Fruit fly (Drosophila melanogaster) whole organism, embryonic: Measurements from ENCODE around the gene CG6225.

Experiments
- Adf1 ChIP-seq: fragments of 200-800 bp; sonication (Bioruptor generic); IDR thresholded peaks from 2 replicates; pipeline ENCODE4 v1.3.6; 2022; ENCODE audit warnings: missing biosample characterization, missing genetic modification characterization
- Blimp-1 ChIP-seq: fragments of 200-800 bp; sonication (Bioruptor generic); optimal IDR thresholded peaks from 3 replicates; lab custom pipeline; 2018; ENCODE audit warnings: missing biosample characterization, missing genetic modification characterization, mild to moderate bottlenecking, moderate library complexity, missing genetic modification reagents
- CG10543 ChIP-seq: fragments of 200-800 bp; sonication (Bioruptor generic); optimal IDR thresholded peaks from 3 replicates; lab custom pipeline; 2017; ENCODE audit warnings: missing biosample characterization, mild to moderate bottlenecking, missing genetic modification characterization, moderate library complexity
- CG12104 ChIP-seq: fragments of 200-800 bp; sonication (Bioruptor generic); optimal IDR thresholded peaks from 3 replicates; lab custom pipeline; 2016; ENCODE audit warnings: missing biosample characterization, missing genetic modification characterization
- CG1647 ChIP-seq: fragments of 200-800 bp; sonication (Bioruptor generic); optimal IDR thresholded peaks from 3 replicates; lab custom pipeline; 2016; ENCODE audit warnings: missing biosample characterization, missing genetic modification characterization
- CG16779 ChIP-seq: fragments of 200-800 bp; sonication (Bioruptor generic); IDR thresholded peaks from 2 replicates; pipeline ENCODE4 v1.3.6; 2022; ENCODE audit warnings: missing biosample characterization, missing genetic modification characterization
- CG18011 ChIP-seq: fragments of 200-800 bp; sonication (Bioruptor generic); optimal IDR thresholded peaks from 2 replicates; lab custom pipeline; 2017; ENCODE audit warnings: missing biosample characterization, missing genetic modification characterization, mild to moderate bottlenecking, moderate library complexity, missing genotype
- CG2120 ChIP-seq: fragments of 200-800 bp; sonication (Bioruptor generic); optimal IDR thresholded peaks from 3 replicates; lab custom pipeline; 2016; ENCODE audit warnings: missing biosample characterization, missing genetic modification characterization
- CG2678 ChIP-seq: fragments of 200-800 bp; sonication (Bioruptor generic); optimal IDR thresholded peaks from 3 replicates; lab custom pipeline; 2019; ENCODE audit warnings: missing biosample characterization, mild to moderate bottlenecking, missing genetic modification characterization, moderate library complexity
- CG2875 ChIP-seq: fragments of 200-800 bp; sonication (Bioruptor generic); optimal IDR thresholded peaks from 2 replicates; lab custom pipeline; 2017; ENCODE audit warnings: missing biosample characterization, mild to moderate bottlenecking, missing genetic modification characterization, missing genetic modification reagents
- CG32767 ChIP-seq: fragments of 200-800 bp; sonication (Bioruptor generic); IDR thresholded peaks from 2 replicates; pipeline ENCODE4 v1.3.6; 2022; ENCODE audit warnings: missing biosample characterization, missing genetic modification characterization
- CG34376 ChIP-seq: fragments of 200-800 bp; sonication (Bioruptor generic); optimal IDR thresholded peaks from 2 replicates; lab custom pipeline; 2018; ENCODE audit warnings: missing biosample characterization, mild to moderate bottlenecking, missing genetic modification characterization
- CG4404 ChIP-seq: fragments of 200-800 bp; sonication (Bioruptor generic); IDR thresholded peaks from 2 replicates; pipeline ENCODE4 v1.3.6; 2022; ENCODE audit warnings: missing biosample characterization, missing genetic modification characterization
- CG4707 ChIP-seq: fragments of 200-800 bp; sonication (Bioruptor generic); optimal IDR thresholded peaks from 2 replicates; lab custom pipeline; 2018; ENCODE audit warnings: missing biosample characterization, mild to moderate bottlenecking, missing genetic modification characterization, moderate library complexity
- CG7745 ChIP-seq: fragments of 200-800 bp; sonication (Bioruptor generic); optimal IDR thresholded peaks from 2 replicates; lab custom pipeline; 2018; ENCODE audit warnings: missing biosample characterization, mild to moderate bottlenecking, missing genetic modification characterization, moderate library complexity
- CG8359 ChIP-seq: fragments of 200-800 bp; sonication (Bioruptor generic); optimal IDR thresholded peaks from 2 replicates; lab custom pipeline; 2017; ENCODE audit warnings: missing biosample characterization, mild to moderate bottlenecking, missing genetic modification characterization, borderline replicate concordance
- CHES-1-like ChIP-seq: fragments of 200-800 bp; sonication (Bioruptor generic); optimal IDR thresholded peaks from 2 replicates; lab custom pipeline; 2016; ENCODE audit warnings: missing biosample characterization, missing genetic modification characterization
- E2f1 ChIP-seq: fragments of 200-800 bp; sonication (Bioruptor generic); IDR thresholded peaks from 2 replicates; pipeline ENCODE4 v1.3.6; 2022; ENCODE audit warnings: missing biosample characterization, missing genetic modification characterization
- Ets97D ChIP-seq: fragments of 200-800 bp; sonication (Bioruptor generic); optimal IDR thresholded peaks from 3 replicates; lab custom pipeline; 2016; ENCODE audit warnings: missing biosample characterization, missing genetic modification characterization
- Fer2 ChIP-seq: fragments of 200-800 bp; sonication (Bioruptor generic); optimal IDR thresholded peaks from 2 replicates; lab custom pipeline; 2018; ENCODE audit warnings: missing biosample characterization, mild to moderate bottlenecking, missing genetic modification characterization, moderate library complexity
- HLH4C ChIP-seq: fragments of 200-800 bp; sonication (Bioruptor generic); IDR thresholded peaks from 3 replicates; pipeline ENCODE4 v1.3.6; 2022; ENCODE audit warnings: missing biosample characterization, missing genetic modification characterization; ENCODE audit not compliant: partially characterized antibody
- Hmr ChIP-seq: fragments of 200-800 bp; sonication (Bioruptor generic); optimal IDR thresholded peaks from 3 replicates; lab custom pipeline; 2017; ENCODE audit warnings: mild to moderate bottlenecking, missing biosample characterization, missing genetic modification reagents, missing genetic modification characterization
- Hsf ChIP-seq: fragments of 200-800 bp; sonication (Bioruptor generic); optimal IDR thresholded peaks from 3 replicates; lab custom pipeline; 2016; ENCODE audit warnings: missing biosample characterization, missing genetic modification characterization
- Rfx ChIP-seq: fragments of 200-800 bp; sonication (Bioruptor generic); IDR thresholded peaks from 2 replicates; pipeline ENCODE4 v1.3.6; 2022; ENCODE audit warnings: missing biosample characterization, missing genetic modification characterization
- Six4 ChIP-seq: fragments of 200-800 bp; sonication (Bioruptor generic); optimal IDR thresholded peaks from 2 replicates; lab custom pipeline; 2016; ENCODE audit warnings: missing biosample characterization, missing genetic modification characterization
- Xrp1 ChIP-seq: fragments of 200-800 bp; sonication (Bioruptor generic); IDR thresholded peaks from 2 replicates; pipeline ENCODE4 v1.3.6; 2022; ENCODE audit warnings: missing biosample characterization, missing genetic modification characterization
- ash1 ChIP-seq: fragments of 200-800 bp; sonication (Bioruptor generic); optimal IDR thresholded peaks from 2 replicates; lab custom pipeline; 2018; ENCODE audit warnings: missing biosample characterization, mild to moderate bottlenecking, missing genetic modification characterization
- bowl ChIP-seq: fragments of 200-800 bp; sonication (Bioruptor generic); IDR thresholded peaks from 2 replicates; pipeline ENCODE4 v1.3.6; 2022; ENCODE audit warnings: missing biosample characterization, missing genetic modification characterization
- cad ChIP-seq: fragments of >200 bp; optimal IDR thresholded peaks from 2 replicates; lab custom pipeline; 2017; ENCODE audit warnings: missing biosample characterization, missing genetic modification characterization
- crc ChIP-seq: fragments of 200-800 bp; sonication (Bioruptor generic); optimal IDR thresholded peaks from 2 replicates; lab custom pipeline; 2016; ENCODE audit warnings: missing biosample characterization, missing genetic modification characterization
- cwo ChIP-seq: fragments of 200-800 bp; sonication (Bioruptor generic); optimal IDR thresholded peaks from 3 replicates; lab custom pipeline; 2017; ENCODE audit warnings: missing biosample characterization, missing genetic modification characterization, mild to moderate bottlenecking, moderate library complexity, missing genetic modification reagents
- fd102C ChIP-seq: fragments of 200-800 bp; sonication (Bioruptor generic); optimal IDR thresholded peaks from 2 replicates; lab custom pipeline; 2018; ENCODE audit warnings: missing biosample characterization, mild to moderate bottlenecking, missing genetic modification characterization, moderate library complexity
- ftz-f1 ChIP-seq: fragments of 200-800 bp; sonication (Bioruptor generic); optimal IDR thresholded peaks from 2 replicates; lab custom pipeline; 2016; ENCODE audit warnings: missing biosample characterization, missing genetic modification characterization
- hb ChIP-seq: fragments of 200-800 bp; sonication (Bioruptor generic); IDR thresholded peaks from 3 replicates; pipeline ENCODE4 v1.3.6; 2022; ENCODE audit warnings: missing biosample characterization, missing genetic modification characterization; ENCODE audit not compliant: partially characterized antibody
- hkb ChIP-seq, 2 experiments: fragments of 200-800 bp in 1 of 2; fragments of >200 bp in 1 of 2; sonication (Bioruptor generic) in 1 of 2; IDR thresholded peaks in 1 of 2; optimal IDR thresholded peaks in 1 of 2; 2 replicates each; pipeline versions ENCODE4 v1.3.6 to Lab custom; 2017 to 2022; ENCODE audit warnings: missing biosample characterization in 1 of 2, missing genetic modification characterization in 1 of 2
- kah ChIP-seq: fragments of 200-800 bp; sonication (Bioruptor generic); optimal IDR thresholded peaks from 2 replicates; lab custom pipeline; 2018; ENCODE audit warnings: missing biosample characterization, mild to moderate bottlenecking, missing genetic modification characterization
- lov ChIP-seq, 2 experiments: fragments of 200-800 bp in 1 of 2; fragments of >200 bp in 1 of 2; sonication (Bioruptor generic) in 1 of 2; IDR thresholded peaks in 1 of 2; optimal IDR thresholded peaks in 1 of 2; 2 replicates in 1 of 2; 3 replicates in 1 of 2; pipeline versions ENCODE4 v1.3.6 to Lab custom; 2017 to 2022; ENCODE audit warnings: missing biosample characterization in 1 of 2, missing genetic modification characterization in 1 of 2
- maf-S ChIP-seq: fragments of 200-800 bp; sonication (Bioruptor generic); optimal IDR thresholded peaks from 2 replicates; lab custom pipeline; 2016; ENCODE audit warnings: missing biosample characterization, missing genetic modification characterization
- oc ChIP-seq: fragments of 200-800 bp; sonication (Bioruptor generic); optimal IDR thresholded peaks from 2 replicates; lab custom pipeline; 2018; ENCODE audit warnings: missing biosample characterization, mild to moderate bottlenecking, missing genetic modification characterization, moderate library complexity
- p53 ChIP-seq: fragments of 200-800 bp; sonication (Bioruptor generic); optimal IDR thresholded peaks from 2 replicates; lab custom pipeline; 2016; ENCODE audit warnings: missing biosample characterization, missing genetic modification characterization
- pan ChIP-seq, 4 experiments: fragments of >200 bp in 3 of 4; fragments of 200-800 bp in 1 of 4; sonication (Bioruptor generic) in 1 of 4; optimal IDR thresholded peaks in 3 of 4; IDR thresholded peaks in 1 of 4; 2 replicates each; pipeline versions ENCODE4 v1.3.6 to Lab custom; 2017 to 2022; ENCODE audit warnings: missing biosample characterization in 2 of 4, missing genetic modification characterization in 2 of 4, mixed read lengths in 1 of 4
- pros ChIP-seq: fragments of 200-800 bp; sonication (Bioruptor generic); optimal IDR thresholded peaks from 3 replicates; lab custom pipeline; 2019; ENCODE audit warnings: missing biosample characterization, mild to moderate bottlenecking, missing genetic modification characterization, moderate library complexity
- psq ChIP-seq: fragments of 200-800 bp; sonication (Bioruptor generic); optimal IDR thresholded peaks from 2 replicates; lab custom pipeline; 2017; ENCODE audit warnings: missing biosample characterization, missing genetic modification characterization
- rib ChIP-seq: fragments of 200-800 bp; sonication (Bioruptor generic); IDR thresholded peaks from 2 replicates; pipeline ENCODE4 v1.3.6; 2022; ENCODE audit warnings: missing biosample characterization, missing genetic modification characterization
- sens-2 ChIP-seq: fragments of 200-800 bp; sonication (Bioruptor generic); IDR thresholded peaks from 2 replicates; pipeline ENCODE4 v1.3.6; 2022; ENCODE audit warnings: missing biosample characterization, missing genetic modification characterization
- so ChIP-seq: fragments of 200-800 bp; sonication (Bioruptor generic); IDR thresholded peaks from 3 replicates; pipeline ENCODE4 v1.3.6; 2022; ENCODE audit warnings: missing biosample characterization, missing genetic modification characterization
- sr ChIP-seq: fragments of 200-800 bp; sonication (Bioruptor generic); IDR thresholded peaks from 3 replicates; pipeline ENCODE4 v1.3.6; 2022; ENCODE audit warnings: missing biosample characterization, missing genetic modification characterization
- sug ChIP-seq: fragments of 200-800 bp; optimal IDR thresholded peaks from 2 replicates; lab custom pipeline; 2019; ENCODE audit warnings: missing biosample characterization, mild to moderate bottlenecking, missing genetic modification characterization, moderate library complexity
- trem ChIP-seq: fragments of 200-800 bp; optimal IDR thresholded peaks from 3 replicates; lab custom pipeline; 2019; ENCODE audit warnings: missing biosample characterization, mild to moderate bottlenecking, missing genetic modification characterization, moderate library complexity

CG6225 gene

DNA sequence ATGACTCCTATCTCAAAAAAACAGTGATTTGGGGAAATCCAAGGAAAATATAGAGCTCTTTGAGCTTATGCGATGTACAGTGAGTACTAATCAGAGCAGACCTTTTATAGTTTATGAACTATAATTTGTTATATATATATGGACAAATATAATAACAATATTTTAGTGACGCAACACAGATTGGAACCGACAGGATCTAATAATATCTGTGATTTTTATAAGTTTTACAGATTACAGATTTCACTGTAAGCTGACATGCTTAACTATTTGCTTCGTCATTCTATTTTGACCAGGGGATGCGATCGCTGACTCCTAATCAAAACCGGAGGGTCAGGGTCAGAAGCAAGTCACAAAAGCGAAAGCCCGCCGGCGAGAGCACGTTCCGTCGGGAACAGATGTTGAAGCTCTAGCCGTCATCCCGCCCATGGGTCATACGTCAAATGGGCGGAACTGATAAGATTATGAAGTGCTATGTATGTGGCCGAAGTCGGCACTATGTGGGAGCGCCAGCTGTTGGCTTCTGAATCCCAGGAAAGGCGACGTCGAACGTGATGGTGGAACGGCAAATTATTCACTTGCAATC lies 19.8 kb downstream of the CG6225 start, which contains the start of gene Gnmt:
Gene Gnmt (plus strand): TSS at position 568 of the 583 bp plus-strand sequence.
- no peak for TF ChIP-seq CG12104 (GFP tag; lab: Kevin White, UChicago)
- no peak for TF ChIP-seq lov (optimal IDR thresholded peaks at IDR 0.05; lab: Kevin White, UChicago)
- no peak for TF ChIP-seq lov (GFP tag; IDR thresholded peaks at IDR 0.05; lab: Robert Waterston, UW)
- TF ChIP-seq psq, result no peak
- TF ChIP-seq cwo (GFP tag; lab: Kevin White, UChicago), result peak; percentile 86
- TF ChIP-seq CG4404 (GFP tag; lab: Robert Waterston, UW), result no peak
- TF ChIP-seq E2f1 (GFP tag; lab: Robert Waterston, UW), result no peak
- no peak for TF ChIP-seq CG7745 (tag; lab: Kevin White, UChicago)
- no peak for TF ChIP-seq CG8359 (GFP tag; lab: Kevin White, UChicago)
- peak; percentile 21 for TF ChIP-seq Hmr (GFP tag; lab: Kevin White, UChicago)
- no peak for TF ChIP-seq hkb (optimal IDR thresholded peaks at IDR 0.05; lab: Kevin White, UChicago)
- 0 out of 2 replicates have a peak, but pooled peaks have one; percentile 9 for TF ChIP-seq hkb (GFP tag; IDR thresholded peaks at IDR 0.05; lab: Robert Waterston, UW)
- no peak for TF ChIP-seq pros (GFP tag; lab: Kevin White, UChicago)
- peak; percentile 56 for TF ChIP-seq Rfx (GFP tag; lab: Robert Waterston, UW)
- TF ChIP-seq ftz-f1 (GFP tag; lab: Kevin White, UChicago), result peak; percentile 26
- TF ChIP-seq trem (tag; lab: Kevin White, UChicago), result no peak
- TF ChIP-seq CG2678 (tag; lab: Kevin White, UChicago), result no peak
- TF ChIP-seq Xrp1 (GFP tag; lab: Robert Waterston, UW), result no peak
- no peak for TF ChIP-seq bowl (GFP tag; lab: Robert Waterston, UW)
- TF ChIP-seq CG34376 (GFP tag; lab: Kevin White, UChicago), result peak; percentile 78
- TF ChIP-seq crc (GFP tag; lab: Kevin White, UChicago), result no peak
- TF ChIP-seq Hsf (GFP tag; lab: Kevin White, UChicago), result no peak
- TF ChIP-seq Adf1, result no peak
- no peak for TF ChIP-seq CHES-1-like (GFP tag; lab: Kevin White, UChicago)
- no peak for TF ChIP-seq Six4
- TF ChIP-seq Blimp-1, result peak; percentile 5
- no peak for TF ChIP-seq kah (GFP tag; lab: Kevin White, UChicago)
- no peak for TF ChIP-seq CG18011
- TF ChIP-seq CG32767 (GFP tag; lab: Robert Waterston, UW), result no peak
- TF ChIP-seq p53 (GFP tag; lab: Kevin White, UChicago), result no peak
- TF ChIP-seq CG2875 (GFP tag; lab: Kevin White, UChicago), result no peak
- peak; percentile 16 for TF ChIP-seq CG2120
- TF ChIP-seq sug (tag; lab: Kevin White, UChicago), result peak; percentile 84
- TF ChIP-seq oc, result no peak
- no peak for TF ChIP-seq sens-2 (GFP tag; lab: Robert Waterston, UW)
- TF ChIP-seq pan (optimal IDR thresholded peaks at IDR 0.05; lab: Kevin White, UChicago), result no peak
- peak in 1 of 2 experiments; percentile 16 for TF ChIP-seq pan (GFP tag; optimal IDR thresholded peaks at IDR 0.05 in 1 of 2, IDR thresholded peaks at IDR 0.05 in 1 of 2)
- TF ChIP-seq cad (GFP tag; lab: Kevin White, UChicago), result no peak
- TF ChIP-seq fd102C (GFP tag; lab: Kevin White, UChicago), result no peak
- no peak for TF ChIP-seq CG4707 (GFP tag; lab: Kevin White, UChicago)
- no peak for TF ChIP-seq maf-S
- no peak for TF ChIP-seq sr (GFP tag; lab: Robert Waterston, UW)
- no peak for TF ChIP-seq CG16779 (GFP tag; lab: Robert Waterston, UW)
- TF ChIP-seq Fer2 (tag; lab: Kevin White, UChicago), result no peak
- peak; percentile 10 for TF ChIP-seq CG10543 (GFP tag; lab: Kevin White, UChicago)
- no peak for TF ChIP-seq HLH4C (GFP tag; lab: Robert Waterston, UW)
- TF ChIP-seq ash1 (GFP tag; lab: Kevin White, UChicago), result no peak
- TF ChIP-seq so (GFP tag; lab: Robert Waterston, UW), result no peak
- TF ChIP-seq hb, result no peak
- TF ChIP-seq CG1647, result no peak
- TF ChIP-seq rib (GFP tag; lab: Robert Waterston, UW), result no peak
- no peak for TF ChIP-seq Ets97D (GFP tag; lab: Kevin White, UChicago)
